Worm (Caenorhabditis elegans) whole organism, young adult: ENCODE data around the gene Y75B8A.7.

Source experiments
- F55B11.4 ChIP-seq: sonication (generic microtip); optimal IDR thresholded peaks from 2 replicates; lab custom pipeline; 2016; ENCODE audit warnings: missing compliant biosample characterization, missing genetic modification characterization, borderline replicate concordance; ENCODE audit not compliant: insufficient read depth
- ceh-79 ChIP-seq: sonication (generic microtip); optimal IDR thresholded peaks from 2 replicates; lab custom pipeline; 2017; ENCODE audit warnings: mild to moderate bottlenecking, missing genetic modification characterization, missing compliant biosample characterization

ce11 chrIII:12143792-12144191 lies 8.9 kb upstream of the Y75B8A.7 start:
- TF ChIP-seq F55B11.4 (tag; lab: Kevin White, UChicago) (no peak), ceh-79 (no peak)
